Fruit fly (Drosophila melanogaster) whole organism, pupa: Measurements from ENCODE around the gene CG10513.

ENCODE experiments used
- CG13204 ChIP-seq: fragments of 200-800 bp; sonication (Bioruptor generic); optimal IDR thresholded peaks from 2 replicates; lab custom pipeline; 2018; ENCODE audit warnings: missing biosample characterization, mild to moderate bottlenecking, missing genetic modification characterization, moderate library complexity
- CG14655 ChIP-seq: fragments of 200-800 bp; sonication (Bioruptor generic); optimal IDR thresholded peaks from 3 replicates; lab custom pipeline; 2017; ENCODE audit warnings: mild to moderate bottlenecking, missing biosample characterization, missing genetic modification reagents, missing genetic modification characterization
- CG32121 ChIP-seq: fragments of 200-800 bp; sonication (Bioruptor generic); IDR thresholded peaks from 2 replicates; pipeline ENCODE4 v1.3.6; 2022; ENCODE audit warnings: missing biosample characterization, missing genetic modification characterization
- CG34367 ChIP-seq: fragments of 200-800 bp; sonication (Bioruptor generic); optimal IDR thresholded peaks from 2 replicates; lab custom pipeline; 2018; ENCODE audit warnings: missing biosample characterization, mild to moderate bottlenecking, missing genetic modification characterization
- CG8301 ChIP-seq: fragments of 200-800 bp; sonication (Bioruptor generic); optimal IDR thresholded peaks from 2 replicates; lab custom pipeline; 2018; ENCODE audit warnings: missing biosample characterization, mild to moderate bottlenecking, missing genetic modification characterization
- EcR ChIP-seq: fragments of 200-800 bp; sonication (Bioruptor generic); optimal IDR thresholded peaks from 3 replicates; lab custom pipeline; 2019; ENCODE audit warnings: missing biosample characterization, missing genetic modification characterization, mild to moderate bottlenecking, moderate library complexity, missing genetic modification reagents

dm6 chr3R:25322657-25323056 lies 45.6 kb upstream of the CG10513 start, which contains the start of gene CG10562:
- TF ChIP-seq EcR (GFP tag; lab: Kevin White, UChicago), result no peak
- no peak for TF ChIP-seq CG13204 (GFP tag; lab: Kevin White, UChicago)
- no peak for TF ChIP-seq CG34367 (tag; lab: Kevin White, UChicago)
- no peak for TF ChIP-seq CG14655 (GFP tag; lab: Kevin White, UChicago)
- no peak for TF ChIP-seq CG8301 (tag; lab: Kevin White, UChicago)
- TF ChIP-seq CG32121 (GFP tag; lab: Robert Waterston, UW), result no peak
